Worm (Caenorhabditis elegans) whole organism, L1 larva: ENCODE results near the gene Y6D1A.1.

Experiments used
- F16B12.6 ChIP-seq: fragments of 150-350 bp; optimal IDR thresholded peaks from 2 replicates; lab custom pipeline; 2014; ENCODE audit warnings: missing biosample characterization, missing genetic modification characterization
- Y116A8C.19 ChIP-seq: sonication (generic microtip); optimal IDR thresholded peaks from 2 replicates; lab custom pipeline; 2016; ENCODE audit warnings: missing compliant biosample characterization, missing genetic modification characterization, borderline replicate concordance
- aha-1 ChIP-seq: fragments of 150-350 bp; optimal IDR thresholded peaks from 2 replicates; lab custom pipeline; 2014; ENCODE audit warnings: missing biosample characterization, missing genetic modification characterization
- aly-2 ChIP-seq: fragments of 150-350 bp; optimal IDR thresholded peaks from 2 replicates; lab custom pipeline; 2014; ENCODE audit warnings: missing biosample characterization, missing genetic modification characterization
- ama-1 ChIP-seq: fragments of 150-350 bp; optimal IDR thresholded peaks from 2 replicates; lab custom pipeline; 2014
- ceh-63 ChIP-seq: fragments of 200-800 bp; sonication (Bioruptor generic); optimal IDR thresholded peaks from 2 replicates; lab custom pipeline; 2018; ENCODE audit warnings: mild to moderate bottlenecking, missing genetic modification characterization, missing compliant biosample characterization
- ceh-82 ChIP-seq, 3 experiments: fragments of 150-350 bp in 1 of 3; sonication (generic microtip) in 2 of 3; optimal IDR thresholded peaks; 2 replicates each; lab custom pipeline; 2014 to 2017; ENCODE audit warnings: missing biosample characterization in 3 of 3, missing genetic modification characterization in 3 of 3
- ceh-90 ChIP-seq: sonication (generic microtip); optimal IDR thresholded peaks from 2 replicates; lab custom pipeline; 2016; ENCODE audit warnings: missing genetic modification characterization, missing compliant biosample characterization
- dpl-1 ChIP-seq, 3 experiments: fragments of 150-350 bp in 2 of 3; sonication (generic microtip) in 1 of 3; optimal IDR thresholded peaks; 2 replicates each; lab custom pipeline; 2014 to 2017; ENCODE audit warnings: missing biosample characterization in 3 of 3, missing genetic modification characterization in 3 of 3, missing genetic modification reagents in 3 of 3
- efl-1 ChIP-seq, 4 experiments: fragments of 150-350 bp; optimal IDR thresholded peaks in 3 of 4; peaks in 1 of 4; 1 replicate in 1 of 4; 2 replicates in 3 of 4; lab custom pipeline; 2014; ENCODE audit warnings: missing biosample characterization in 2 of 4, missing genetic modification characterization in 2 of 4, missing genetic modification reagents in 2 of 4
- egl-27 ChIP-seq, 2 experiments: fragments of 150-350 bp in 1 of 2; sonication (generic microtip); optimal IDR thresholded peaks; 3 replicates each; lab custom pipeline; 2017 to 2018; ENCODE audit warnings: missing biosample characterization in 2 of 2, missing genetic modification characterization in 2 of 2, missing genetic modification reagents in 2 of 2
- elt-2 ChIP-seq: sonication (generic microtip); optimal IDR thresholded peaks from 2 replicates; lab custom pipeline; 2016; ENCODE audit warnings: missing genetic modification characterization, mild to moderate bottlenecking, inconsistent platforms, missing compliant biosample characterization, missing genetic modification reagents
- elt-3 ChIP-seq, 6 experiments: fragments of 150-350 bp in 1 of 6; sonication (generic microtip); optimal IDR thresholded peaks; 2 replicates each; lab custom pipeline; 2017 to 2018; ENCODE audit warnings: missing biosample characterization in 6 of 6, missing genetic modification characterization in 6 of 6, inconsistent platforms in 1 of 6
- ets-5 ChIP-seq: fragments of 200-800 bp; sonication (Bioruptor generic); IDR thresholded peaks from 2 replicates; pipeline ENCODE4 v1.3.6; 2022; ENCODE audit warnings: missing genetic modification characterization, missing compliant biosample characterization
- fkh-10 ChIP-seq: sonication (generic microtip); optimal IDR thresholded peaks from 2 replicates; lab custom pipeline; 2017; ENCODE audit warnings: missing biosample characterization, missing genetic modification reagents, missing genetic modification characterization
- fkh-4 ChIP-seq: sonication (generic microtip); optimal IDR thresholded peaks from 2 replicates; lab custom pipeline; 2016; ENCODE audit warnings: missing compliant biosample characterization, missing genetic modification characterization, borderline replicate concordance
- fkh-8 ChIP-seq: sonication (generic microtip); optimal IDR thresholded peaks from 2 replicates; lab custom pipeline; 2016; ENCODE audit warnings: mild to moderate bottlenecking, missing genetic modification characterization, missing compliant biosample characterization
- hlh-17 ChIP-seq: fragments of 200-800 bp; sonication (Bioruptor generic); optimal IDR thresholded peaks from 2 replicates; lab custom pipeline; 2018; ENCODE audit warnings: missing genetic modification characterization, mild to moderate bottlenecking, missing compliant biosample characterization, moderate library complexity, borderline replicate concordance
- hpl-2 ChIP-seq: fragments of 150-350 bp; optimal IDR thresholded peaks from 2 replicates; lab custom pipeline; 2014; ENCODE audit warnings: missing biosample characterization, missing genetic modification reagents, missing genetic modification characterization
- irx-1 ChIP-seq: sonication (generic microtip); optimal IDR thresholded peaks from 2 replicates; lab custom pipeline; 2016; ENCODE audit warnings: missing genetic modification characterization, missing compliant biosample characterization
- isw-1 ChIP-seq: fragments of 200-800 bp; sonication (Bioruptor generic); IDR thresholded peaks from 2 replicates; pipeline ENCODE4 v1.3.6; 2022; ENCODE audit warnings: missing genetic modification characterization, missing compliant biosample characterization
- jun-1 ChIP-seq: fragments of 150-350 bp; optimal IDR thresholded peaks from 2 replicates; lab custom pipeline; 2014; ENCODE audit warnings: missing biosample characterization, missing genetic modification reagents, missing genetic modification characterization
- lin-13 ChIP-seq: fragments of 150-350 bp; optimal IDR thresholded peaks from 2 replicates; lab custom pipeline; 2014; ENCODE audit warnings: missing biosample characterization, missing genetic modification reagents, missing genetic modification characterization
- lin-14 ChIP-seq: fragments of 200-800 bp; sonication (Bioruptor generic); optimal IDR thresholded peaks from 2 replicates; lab custom pipeline; 2018; ENCODE audit warnings: mild to moderate bottlenecking, missing genetic modification characterization, moderate library complexity, missing compliant biosample characterization
- lin-15B ChIP-seq: fragments of 150-350 bp; sonication (generic microtip); optimal IDR thresholded peaks from 3 replicates; lab custom pipeline; 2014; ENCODE audit warnings: missing biosample characterization, missing genetic modification characterization
- lin-35 ChIP-seq, 2 experiments: fragments of 150-350 bp; optimal IDR thresholded peaks; 2 replicates each; lab custom pipeline; 2014; ENCODE audit warnings: missing biosample characterization in 2 of 2, missing genetic modification characterization in 2 of 2, missing genetic modification reagents in 2 of 2
- lin-39 ChIP-seq: fragments of 150-350 bp; optimal IDR thresholded peaks from 2 replicates; lab custom pipeline; 2014; ENCODE audit warnings: missing biosample characterization, missing genetic modification reagents, missing genetic modification characterization
- lsy-2 ChIP-seq, 2 experiments: fragments of 150-350 bp; optimal IDR thresholded peaks; 2 replicates each; lab custom pipeline; 2014; ENCODE audit warnings: missing biosample characterization in 2 of 2, missing genetic modification characterization in 2 of 2
- mef-2 ChIP-seq: fragments of 150-350 bp; optimal IDR thresholded peaks from 2 replicates; lab custom pipeline; 2014; ENCODE audit warnings: missing biosample characterization, missing genetic modification characterization
- mep-1 ChIP-seq: fragments of 150-350 bp; optimal IDR thresholded peaks from 2 replicates; lab custom pipeline; 2014; ENCODE audit warnings: missing biosample characterization, missing genetic modification characterization
- nhr-12 ChIP-seq: sonication (generic microtip); optimal IDR thresholded peaks from 2 replicates; lab custom pipeline; 2017; ENCODE audit warnings: missing biosample characterization, missing genetic modification characterization
- nhr-28 ChIP-seq: fragments of 150-350 bp; optimal IDR thresholded peaks from 2 replicates; lab custom pipeline; 2014; ENCODE audit warnings: missing biosample characterization, missing genetic modification characterization
- nhr-47 ChIP-seq: sonication (generic microtip); optimal IDR thresholded peaks from 2 replicates; lab custom pipeline; 2016; ENCODE audit warnings: mild to moderate bottlenecking, missing genetic modification characterization, moderate library complexity, missing compliant biosample characterization
- nhr-84 ChIP-seq: sonication (generic microtip); optimal IDR thresholded peaks from 2 replicates; lab custom pipeline; 2017; ENCODE audit warnings: missing biosample characterization, missing genetic modification characterization
- nhr-85 ChIP-seq: sonication (generic microtip); peaks from one replicate; lab custom pipeline; 2016; ENCODE audit warnings: missing genetic modification characterization, inconsistent platforms, missing compliant biosample characterization
- pax-3 ChIP-seq: fragments of 200-800 bp; sonication (Bioruptor generic); optimal IDR thresholded peaks from 2 replicates; lab custom pipeline; 2018; ENCODE audit warnings: mild to moderate bottlenecking, missing genetic modification characterization, moderate library complexity, missing compliant biosample characterization
- rnt-1 ChIP-seq: sonication (generic microtip); optimal IDR thresholded peaks from 2 replicates; lab custom pipeline; 2016; ENCODE audit warnings: mild to moderate bottlenecking, missing genetic modification characterization, moderate library complexity, missing compliant biosample characterization
- skn-1 ChIP-seq: fragments of 150-350 bp; optimal IDR thresholded peaks from 2 replicates; lab custom pipeline; 2014; ENCODE audit warnings: missing biosample characterization, missing genetic modification characterization
- snpc-4 ChIP-seq: fragments of 150-350 bp; optimal IDR thresholded peaks from 2 replicates; lab custom pipeline; 2014; ENCODE audit warnings: missing biosample characterization, missing genetic modification characterization
- snu-23 ChIP-seq: sonication (generic microtip); optimal IDR thresholded peaks from 2 replicates; lab custom pipeline; 2016; ENCODE audit warnings: missing genetic modification characterization, missing compliant biosample characterization
- sup-37 ChIP-seq: fragments of 200-800 bp; sonication (Bioruptor generic); optimal IDR thresholded peaks from 2 replicates; lab custom pipeline; 2018; ENCODE audit warnings: mild to moderate bottlenecking, missing genetic modification characterization, missing compliant biosample characterization
- swsn-7 ChIP-seq: sonication (generic microtip); optimal IDR thresholded peaks from 2 replicates; lab custom pipeline; 2016; ENCODE audit warnings: missing genetic modification characterization, missing compliant biosample characterization
- tbx-2 ChIP-seq: sonication (generic microtip); optimal IDR thresholded peaks from 2 replicates; lab custom pipeline; 2016; ENCODE audit warnings: missing genetic modification characterization, missing compliant biosample characterization
- unc-130 ChIP-seq: fragments of 150-350 bp; optimal IDR thresholded peaks from 2 replicates; lab custom pipeline; 2017; ENCODE audit warnings: missing biosample characterization, missing genetic modification characterization, inconsistent platforms
- unc-86 ChIP-seq: sonication (generic microtip); optimal IDR thresholded peaks from 2 replicates; lab custom pipeline; 2016; ENCODE audit warnings: missing genetic modification characterization, missing compliant biosample characterization
- xbp-1 ChIP-seq: sonication (generic microtip); optimal IDR thresholded peaks from 2 replicates; lab custom pipeline; 2016; ENCODE audit warnings: missing genetic modification characterization, missing compliant biosample characterization
- ztf-4 ChIP-seq: fragments of 150-350 bp; optimal IDR thresholded peaks from 2 replicates; lab custom pipeline; 2014; ENCODE audit warnings: missing biosample characterization, missing genetic modification characterization

The Y6D1A.1 gene

ce11 chrII:11782493-11782892 lies 40.9 kb downstream of the Y6D1A.1 start, which contains the start of gene F43G6.16:
TSS of gene F43G6.16 (minus strand) at chrII:11782633.
- TF ChIP-seq F16B12.6 (tag; lab: Kevin White, UChicago): no peak
- TF ChIP-seq dpl-1 (GFP tag; optimal IDR thresholded peaks at IDR 0.05; lab: Kevin White, UChicago): peak; percentile 30 to 72 (median 59)
- no peak for TF ChIP-seq lin-15B
- TF ChIP-seq fkh-4 (tag; lab: Kevin White, UChicago): no peak
- no peak for TF ChIP-seq sup-37 (GFP tag; lab: Kevin White, UChicago)
- no peak for TF ChIP-seq elt-3 (tag; optimal IDR thresholded peaks at IDR 0.05; lab: Kevin White, UChicago)
- no peak for TF ChIP-seq Y116A8C.19 (tag; lab: Kevin White, UChicago)
- TF ChIP-seq hlh-17 (GFP tag; lab: Kevin White, UChicago): no peak
- no peak for TF ChIP-seq ceh-63
- no peak for TF ChIP-seq swsn-7 (tag; lab: Kevin White, UChicago)
- no peak for TF ChIP-seq rnt-1
- no peak for TF ChIP-seq fkh-8 (tag; lab: Kevin White, UChicago)
- no peak for TF ChIP-seq lin-39 (tag; lab: Kevin White, UChicago)
- no peak for TF ChIP-seq isw-1 (GFP tag; lab: Robert Waterston, UW)
- TF ChIP-seq hpl-2 (GFP tag; lab: Kevin White, UChicago): no peak
- peak; percentile 7 to 78 for TF ChIP-seq lin-35 (GFP tag; optimal IDR thresholded peaks at IDR 0.05; lab: Kevin White, UChicago)
- TF ChIP-seq pax-3 (tag; lab: Kevin White, UChicago): no peak
- TF ChIP-seq lsy-2 (tag; optimal IDR thresholded peaks at IDR 0.05; lab: Kevin White, UChicago): peak; percentile 41 to 97
- TF ChIP-seq unc-130 (tag; lab: Kevin White, UChicago): no peak
- no peak for TF ChIP-seq xbp-1 (tag; lab: Kevin White, UChicago)
- peak; percentile 41 to 43 for TF ChIP-seq efl-1 (optimal IDR thresholded peaks at IDR 0.05; lab: Kevin White, UChicago)
- TF ChIP-seq efl-1 (GFP tag; optimal IDR thresholded peaks at IDR 0.05 in 1 of 2; lab: Kevin White, UChicago): peak; percentile 58 to 94
- TF ChIP-seq tbx-2 (tag; lab: Kevin White, UChicago): no peak
- TF ChIP-seq, all 84 proteins: peak for 4

- TF ChIP-seq efl-1 (optimal IDR thresholded peaks at IDR 0.05; lab: Kevin White, UChicago): peak; percentile 81 to 93
- peak; percentile 92 to 99 for TF ChIP-seq efl-1 (GFP tag; optimal IDR thresholded peaks at IDR 0.05 in 1 of 2; lab: Kevin White, UChicago)
- TF ChIP-seq ama-1 (lab: Kevin White, UChicago): no peak
- peak; percentile 16 for TF ChIP-seq snpc-4 (tag; lab: Kevin White, UChicago)
- TF ChIP-seq elt-2 (tag; lab: Kevin White, UChicago): no peak
- no peak for TF ChIP-seq sup-37 (GFP tag; lab: Kevin White, UChicago)
- TF ChIP-seq snu-23 (GFP tag; lab: Kevin White, UChicago): peak; percentile 55
- peak in 2 of 3 experiments; percentile 60 to 79 for TF ChIP-seq ceh-82 (tag; optimal IDR thresholded peaks at IDR 0.05; lab: Kevin White, UChicago)
- TF ChIP-seq tbx-2 (tag; lab: Kevin White, UChicago): peak; percentile 61
- no peak for TF ChIP-seq ztf-4
- TF ChIP-seq rnt-1: peak; percentile 79
- TF ChIP-seq unc-130 (tag; lab: Kevin White, UChicago): no peak
- no peak for TF ChIP-seq egl-27 (tag; optimal IDR thresholded peaks at IDR 0.05; lab: Kevin White, UChicago)
- TF ChIP-seq ceh-63: no peak
- TF ChIP-seq fkh-8 (tag; lab: Kevin White, UChicago): peak; percentile 21
- peak; percentile 25 for TF ChIP-seq mef-2 (tag; lab: Kevin White, UChicago)
- TF ChIP-seq aha-1 (tag; lab: Kevin White, UChicago): no peak
- TF ChIP-seq aly-2: no peak
- peak; percentile 33 for TF ChIP-seq unc-86 (tag; lab: Kevin White, UChicago)
- TF ChIP-seq fkh-10 (GFP tag; lab: Kevin White, UChicago): no peak
- peak; percentile 57 for TF ChIP-seq lin-14
- peak; percentile 37 for TF ChIP-seq F16B12.6 (tag; lab: Kevin White, UChicago)
- TF ChIP-seq lin-35 (GFP tag; optimal IDR thresholded peaks at IDR 0.05; lab: Kevin White, UChicago): peak; percentile 86 to 96
- TF ChIP-seq nhr-85 (tag; lab: Kevin White, UChicago): peak; percentile 52
- TF ChIP-seq nhr-84: no peak
- TF ChIP-seq ets-5 (GFP tag; lab: Robert Waterston, UW): no peak
- peak; percentile 67 for TF ChIP-seq isw-1 (GFP tag; lab: Robert Waterston, UW)
- TF ChIP-seq fkh-4 (tag; lab: Kevin White, UChicago): no peak
- TF ChIP-seq irx-1 (tag; lab: Kevin White, UChicago): peak; percentile 14
- TF ChIP-seq ceh-90 (tag; lab: Kevin White, UChicago): no peak
- no peak for TF ChIP-seq nhr-28 (tag; lab: Kevin White, UChicago)
- peak; percentile 41 for TF ChIP-seq xbp-1 (tag; lab: Kevin White, UChicago)
- TF ChIP-seq dpl-1 (GFP tag; optimal IDR thresholded peaks at IDR 0.05; lab: Kevin White, UChicago): peak; percentile 86 to 91 (median 90)
- peak; percentile 69 for TF ChIP-seq mep-1 (tag; lab: Kevin White, UChicago)
- peak; percentile 79 for TF ChIP-seq skn-1 (tag; lab: Kevin White, UChicago)
- no peak for TF ChIP-seq nhr-12 (tag; lab: Kevin White, UChicago)
- no peak for TF ChIP-seq jun-1 (tag; lab: Kevin White, UChicago)
- TF ChIP-seq lin-15B: peak; percentile 31
- TF ChIP-seq lin-13 (GFP tag; lab: Kevin White, UChicago): peak; percentile 16
- no peak for TF ChIP-seq nhr-47 (tag; lab: Kevin White, UChicago)
These were observed 45.4 kb downstream of the Y6D1A.1 start, which contains the start of the genes patr-1 and dna-2 for ce11 chrII:11777893-11778480. TSS of gene patr-1 (minus strand) at chrII:11777943. TSS of gene dna-2 (plus strand) at chrII:11778430.
